Worm (Caenorhabditis elegans) whole organism, young adult: Measurements from ENCODE around the gene gldi-4.

Source experiments
- B0336.3 ChIP-seq: fragments of 200-800 bp; sonication (Bioruptor generic); IDR thresholded peaks from 2 replicates; pipeline ENCODE4 v1.3.6; 2022; ENCODE audit warnings: missing genetic modification characterization, missing compliant biosample characterization
- C06A6.2 ChIP-seq: fragments of 200-800 bp; sonication (Bioruptor generic); conservative IDR thresholded peaks from 2 replicates; pipeline ENCODE4 v1.3.6; 2022; ENCODE audit warnings: missing genetic modification characterization, missing compliant biosample characterization
- D2030.7 ChIP-seq: fragments of 200-800 bp; sonication (Bioruptor generic); IDR thresholded peaks from 2 replicates; pipeline ENCODE4 v1.3.6; 2022; ENCODE audit warnings: missing genetic modification reagents, missing genetic modification characterization, missing compliant biosample characterization
- F10E7.11 ChIP-seq: sonication (generic microtip); optimal IDR thresholded peaks from 2 replicates; lab custom pipeline; 2017; ENCODE audit warnings: mild to moderate bottlenecking, missing genetic modification characterization, moderate library complexity, missing compliant biosample characterization
- F33H1.4 ChIP-seq: fragments of 200-800 bp; sonication (Bioruptor generic); IDR thresholded peaks from 2 replicates; pipeline ENCODE4 v1.3.6; 2022; ENCODE audit warnings: missing genetic modification reagents, missing genetic modification characterization, missing compliant biosample characterization
- F52B5.7 ChIP-seq: sonication (generic microtip); optimal IDR thresholded peaks from 2 replicates; lab custom pipeline; 2016; ENCODE audit warnings: mild to moderate bottlenecking, missing genetic modification characterization, missing compliant biosample characterization
- F55B11.4 ChIP-seq: sonication (generic microtip); optimal IDR thresholded peaks from 2 replicates; lab custom pipeline; 2016; ENCODE audit warnings: missing compliant biosample characterization, missing genetic modification characterization, borderline replicate concordance; ENCODE audit not compliant: insufficient read depth
- F57C9.4 ChIP-seq: sonication (generic microtip); optimal IDR thresholded peaks from 2 replicates; lab custom pipeline; 2017; ENCODE audit warnings: mild to moderate bottlenecking, missing genetic modification characterization, missing compliant biosample characterization
- K11D2.4 ChIP-seq: fragments of 200-800 bp; sonication (Bioruptor generic); IDR thresholded peaks from 2 replicates; pipeline ENCODE4 v1.3.6; 2022; ENCODE audit warnings: missing genetic modification reagents, missing genetic modification characterization, missing compliant biosample characterization
- T26A5.8 ChIP-seq: sonication (generic microtip); optimal IDR thresholded peaks from 2 replicates; lab custom pipeline; 2016; ENCODE audit warnings: missing genetic modification characterization, missing compliant biosample characterization
- Y53F4B.3 ChIP-seq: fragments of 200-800 bp; sonication (Bioruptor generic); IDR thresholded peaks from 2 replicates; pipeline ENCODE4 v1.3.6; 2022; ENCODE audit warnings: missing genetic modification reagents, missing genetic modification characterization, missing compliant biosample characterization
- Y95B8A.8 ChIP-seq: fragments of 200-800 bp; sonication (Bioruptor generic); IDR thresholded peaks from 2 replicates; pipeline ENCODE4 v1.3.6; 2022; ENCODE audit warnings: missing genetic modification reagents, missing genetic modification characterization, missing compliant biosample characterization
- ZK185.1 ChIP-seq: sonication (generic microtip); optimal IDR thresholded peaks from 2 replicates; lab custom pipeline; 2016; ENCODE audit warnings: mild to moderate bottlenecking, missing genetic modification characterization, missing compliant biosample characterization; ENCODE audit not compliant: poor library complexity, severe bottlenecking
- ama-1 ChIP-seq, 3 experiments: fragments of 150-350 bp in 1 of 3; sonication (generic microtip) in 2 of 3; optimal IDR thresholded peaks; 2 replicates each; lab custom pipeline; 2014 to 2018; ENCODE audit warnings: missing biosample characterization in 2 of 3, missing genetic modification characterization in 2 of 3, missing genetic modification reagents in 2 of 3
- bed-1 ChIP-seq: fragments of 200-800 bp; sonication (Bioruptor generic); IDR thresholded peaks from 2 replicates; pipeline ENCODE4 v1.3.6; 2022; ENCODE audit warnings: missing genetic modification reagents, missing genetic modification characterization, missing compliant biosample characterization
- cebp-1 ChIP-seq, 2 experiments: fragments of 200-800 bp in 1 of 2; sonication (Bioruptor generic) in 1 of 2; sonication (generic microtip) in 1 of 2; IDR thresholded peaks in 1 of 2; optimal IDR thresholded peaks in 1 of 2; 2 replicates each; pipeline versions ENCODE4 v1.3.6 to Lab custom; 2017 to 2022; ENCODE audit warnings: missing compliant biosample characterization in 2 of 2, missing genetic modification characterization in 2 of 2, mild to moderate bottlenecking in 1 of 2, missing genetic modification reagents in 1 of 2, moderate library complexity in 1 of 2
- cebp-2 ChIP-seq: fragments of 200-800 bp; sonication (Bioruptor generic); IDR thresholded peaks from 2 replicates; pipeline ENCODE4 v1.3.6; 2022; ENCODE audit warnings: missing genetic modification characterization, missing compliant biosample characterization
- ceh-100 ChIP-seq: fragments of 200-800 bp; sonication (Bioruptor generic); IDR thresholded peaks from 2 replicates; pipeline ENCODE4 v1.3.6; 2022; ENCODE audit warnings: missing genetic modification reagents, missing genetic modification characterization, missing compliant biosample characterization
- ceh-58 ChIP-seq: fragments of 200-800 bp; sonication (Bioruptor generic); IDR thresholded peaks from 2 replicates; pipeline ENCODE4 v1.3.6; 2022; ENCODE audit warnings: missing genetic modification characterization, missing compliant biosample characterization
- ceh-91 ChIP-seq: fragments of 200-800 bp; sonication (Bioruptor generic); IDR thresholded peaks from 2 replicates; pipeline ENCODE4 v1.3.6; 2022; ENCODE audit warnings: missing genetic modification reagents, missing genetic modification characterization, missing compliant biosample characterization
- die-1 ChIP-seq: sonication (generic microtip); optimal IDR thresholded peaks from 2 replicates; lab custom pipeline; 2016; ENCODE audit warnings: missing genotype, mild to moderate bottlenecking, missing genetic modification characterization, missing compliant biosample characterization
- dpl-1 ChIP-seq: fragments of 150-350 bp; optimal IDR thresholded peaks from 2 replicates; lab custom pipeline; 2014; ENCODE audit warnings: missing biosample characterization, missing genetic modification reagents, missing genetic modification characterization
- egl-44 ChIP-seq: fragments of 200-800 bp; sonication (Bioruptor generic); IDR thresholded peaks from 2 replicates; pipeline ENCODE4 v1.3.6; 2022; ENCODE audit warnings: missing genetic modification reagents, missing genetic modification characterization, missing compliant biosample characterization
- ets-4 ChIP-seq: fragments of 200-800 bp; sonication (Bioruptor generic); optimal IDR thresholded peaks from 2 replicates; lab custom pipeline; 2018; ENCODE audit warnings: mild to moderate bottlenecking, missing genetic modification characterization, missing compliant biosample characterization
- fkh-3 ChIP-seq: sonication (generic microtip); optimal IDR thresholded peaks from 2 replicates; lab custom pipeline; 2016; ENCODE audit warnings: mild to moderate bottlenecking, missing genetic modification characterization, missing compliant biosample characterization
- gei-17 ChIP-seq: fragments of 200-800 bp; sonication (Bioruptor generic); optimal IDR thresholded peaks from 2 replicates; lab custom pipeline; 2018; ENCODE audit warnings: mild to moderate bottlenecking, missing genetic modification characterization, missing compliant biosample characterization
- him-1 ChIP-seq: sonication (generic microtip); optimal IDR thresholded peaks from 2 replicates; lab custom pipeline; 2016; ENCODE audit warnings: missing genotype, missing genetic modification reagents, missing genetic modification characterization, missing compliant biosample characterization
- hlh-26 ChIP-seq: fragments of 200-800 bp; sonication (Bioruptor generic); conservative IDR thresholded peaks from 2 replicates; pipeline ENCODE4 v1.3.6; 2022; ENCODE audit warnings: missing genetic modification reagents, missing genetic modification characterization, missing compliant biosample characterization
- hmg-1.2 ChIP-seq: fragments of 200-800 bp; sonication (Bioruptor generic); IDR thresholded peaks from 2 replicates; pipeline ENCODE4 v1.3.6; 2022; ENCODE audit warnings: missing genetic modification reagents, missing genetic modification characterization, missing compliant biosample characterization
- lag-1 ChIP-seq: fragments of 200-800 bp; sonication (Bioruptor generic); IDR thresholded peaks from 2 replicates; pipeline ENCODE4 v1.3.6; 2022; ENCODE audit warnings: missing genetic modification reagents, missing genetic modification characterization, missing compliant biosample characterization
- madf-3 ChIP-seq: fragments of 200-800 bp; sonication (Bioruptor generic); IDR thresholded peaks from 2 replicates; pipeline ENCODE4 v1.3.6; 2022; ENCODE audit warnings: missing genetic modification reagents, missing genetic modification characterization, missing compliant biosample characterization
- mel-28 ChIP-seq: sonication (generic microtip); optimal IDR thresholded peaks from 2 replicates; lab custom pipeline; 2016; ENCODE audit warnings: borderline replicate concordance, mild to moderate bottlenecking, missing genetic modification characterization, missing compliant biosample characterization
- nfya-2 ChIP-seq: fragments of 200-800 bp; sonication (Bioruptor generic); IDR thresholded peaks from 2 replicates; pipeline ENCODE4 v1.3.6; 2022; ENCODE audit warnings: missing genetic modification reagents, missing genetic modification characterization, missing compliant biosample characterization
- nfyb-1 ChIP-seq: fragments of 200-800 bp; sonication (Bioruptor generic); IDR thresholded peaks from 2 replicates; pipeline ENCODE4 v1.3.6; 2022; ENCODE audit warnings: missing genetic modification reagents, missing genetic modification characterization, missing compliant biosample characterization
- nhr-27 ChIP-seq: fragments of 200-800 bp; sonication (Bioruptor generic); optimal IDR thresholded peaks from 2 replicates; lab custom pipeline; 2018; ENCODE audit warnings: mild to moderate bottlenecking, missing genetic modification characterization, moderate library complexity, missing compliant biosample characterization
- nhr-90 ChIP-seq: sonication (generic microtip); optimal IDR thresholded peaks from 2 replicates; lab custom pipeline; 2016; ENCODE audit warnings: missing genotype, mild to moderate bottlenecking, missing genetic modification characterization, missing compliant biosample characterization
- rcor-1 ChIP-seq: fragments of 200-800 bp; sonication (Bioruptor generic); IDR thresholded peaks from 2 replicates; pipeline ENCODE4 v1.3.6; 2022; ENCODE audit warnings: missing genetic modification reagents, missing genetic modification characterization, missing compliant biosample characterization
- sdz-38 ChIP-seq: sonication (generic microtip); optimal IDR thresholded peaks from 2 replicates; lab custom pipeline; 2016; ENCODE audit warnings: missing genotype, missing genetic modification characterization, missing compliant biosample characterization
- sea-2 ChIP-seq: fragments of 200-800 bp; sonication (Bioruptor generic); IDR thresholded peaks from 2 replicates; pipeline ENCODE4 v1.3.6; 2022; ENCODE audit warnings: missing genetic modification characterization, missing compliant biosample characterization
- snpc-1.1 ChIP-seq: sonication (generic microtip); optimal IDR thresholded peaks from 2 replicates; lab custom pipeline; 2017; ENCODE audit warnings: missing genetic modification characterization, mild to moderate bottlenecking, missing compliant biosample characterization, antibody characterized with exemption, moderate library complexity, missing genotype, missing genetic modification reagents; ENCODE audit not compliant: insufficient read depth
- snpc-3.4 ChIP-seq: sonication (generic microtip); optimal IDR thresholded peaks from 2 replicates; lab custom pipeline; 2017; ENCODE audit warnings: missing genetic modification characterization, mild to moderate bottlenecking, missing compliant biosample characterization, antibody characterized with exemption, moderate library complexity, missing genotype, missing genetic modification reagents
- tbp1 ChIP-seq: fragments of 200-800 bp; sonication (Bioruptor generic); optimal IDR thresholded peaks from 2 replicates; lab custom pipeline; 2018; ENCODE audit warnings: mild to moderate bottlenecking, missing genetic modification characterization, missing compliant biosample characterization
- tbx-9 ChIP-seq: sonication (generic microtip); optimal IDR thresholded peaks from 2 replicates; lab custom pipeline; 2016; ENCODE audit warnings: borderline replicate concordance, missing genetic modification characterization, inconsistent platforms, missing compliant biosample characterization
- unc-130 ChIP-seq: sonication (generic microtip); optimal IDR thresholded peaks from 2 replicates; lab custom pipeline; 2016; ENCODE audit warnings: missing genetic modification reagents, missing genetic modification characterization, missing compliant biosample characterization
- ztf-22 ChIP-seq: fragments of 200-800 bp; sonication (Bioruptor generic); optimal IDR thresholded peaks from 2 replicates; lab custom pipeline; 2018; ENCODE audit warnings: mild to moderate bottlenecking, missing genetic modification characterization, moderate library complexity, missing compliant biosample characterization
- ztf-25 ChIP-seq: fragments of 200-800 bp; sonication (Bioruptor generic); IDR thresholded peaks from 2 replicates; pipeline ENCODE4 v1.3.6; 2022; ENCODE audit warnings: missing genetic modification reagents, missing genetic modification characterization, missing compliant biosample characterization
- ztf-3 ChIP-seq: fragments of 200-800 bp; sonication (Bioruptor generic); optimal IDR thresholded peaks from 2 replicates; lab custom pipeline; 2018; ENCODE audit warnings: mild to moderate bottlenecking, missing genetic modification characterization, missing compliant biosample characterization

gldi-4 gene

DNA sequence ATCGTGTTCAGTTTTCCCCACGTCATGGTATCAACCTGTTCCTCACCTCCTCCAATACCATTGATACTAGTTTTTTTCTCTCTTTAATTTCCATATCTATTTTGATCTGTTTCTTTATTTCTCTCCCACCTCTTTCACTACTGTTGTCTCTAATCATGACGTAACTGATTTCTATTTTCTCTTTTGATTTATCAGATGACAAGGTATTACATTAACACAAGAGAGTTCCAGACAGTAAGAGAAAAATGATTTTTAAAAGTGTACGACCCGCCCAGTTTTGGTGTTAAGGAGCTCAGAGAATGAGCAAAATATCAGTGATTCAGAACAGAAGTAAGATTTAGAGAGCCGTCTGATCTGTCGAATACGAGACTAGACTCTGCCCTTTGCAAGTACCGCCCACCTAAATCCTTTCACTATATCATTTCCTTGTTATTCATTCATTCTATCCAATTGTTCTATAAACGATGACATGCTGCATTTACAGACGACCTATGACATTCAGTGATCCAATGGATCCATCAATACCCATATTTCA, 32.3 kb downstream of the gldi-4 start, which contains the start of gene nhr-105 (continued):
- TF ChIP-seq ztf-3 (GFP tag; lab: Kevin White, UChicago): no peak
- TF ChIP-seq sea-2 (GFP tag; lab: Robert Waterston, UW): no peak
- TF ChIP-seq snpc-3.4 (tag; lab: Kevin White, UChicago): no peak
- TF ChIP-seq T26A5.8 (tag; lab: Kevin White, UChicago): no peak
- no peak for TF ChIP-seq F57C9.4
- TF ChIP-seq ets-4 (GFP tag; lab: Kevin White, UChicago): no peak
- TF ChIP-seq K11D2.4 (GFP tag; lab: Robert Waterston, UW): no peak
- TF ChIP-seq ztf-22 (GFP tag; lab: Kevin White, UChicago): no peak
- no peak for TF ChIP-seq bed-1 (GFP tag; lab: Robert Waterston, UW)
- TF ChIP-seq nhr-27 (tag; lab: Kevin White, UChicago): no peak
- no peak for TF ChIP-seq ceh-58 (GFP tag; lab: Robert Waterston, UW)
- TF ChIP-seq gei-17 (GFP tag; lab: Kevin White, UChicago): no peak
- no peak for TF ChIP-seq ztf-25 (GFP tag; lab: Robert Waterston, UW)
- no peak for TF ChIP-seq F33H1.4
- TF ChIP-seq cebp-2: no peak
- no peak for TF ChIP-seq D2030.7 (GFP tag; lab: Robert Waterston, UW)
- no peak for TF ChIP-seq rcor-1 (GFP tag; lab: Robert Waterston, UW)
- peak; percentile 51; the same call in 1 of the 2 replicates for TF ChIP-seq Y95B8A.8 (GFP tag; lab: Robert Waterston, UW)
- TF ChIP-seq F55B11.4 (tag; lab: Kevin White, UChicago): no peak
- TF ChIP-seq ama-1 (optimal IDR thresholded peaks at IDR 0.05; lab: Kevin White, UChicago): peak; percentile 36
- TF ChIP-seq ama-1 (GFP tag; optimal IDR thresholded peaks at IDR 0.05; lab: Kevin White, UChicago): no peak
- TF ChIP-seq ZK185.1 (tag; lab: Kevin White, UChicago): peak; percentile 10
- no peak for TF ChIP-seq nfya-2 (GFP tag; lab: Robert Waterston, UW)
- 0 out of 2 replicates have a peak, but pooled peaks have one; percentile 24 for TF ChIP-seq B0336.3 (GFP tag; lab: Robert Waterston, UW)
- no peak for TF ChIP-seq die-1
- TF ChIP-seq nhr-90 (tag; lab: Kevin White, UChicago): peak; percentile 39
- TF ChIP-seq hlh-26: no peak
- TF ChIP-seq nfyb-1 (GFP tag; lab: Robert Waterston, UW): no peak
- TF ChIP-seq snpc-1.1 (tag; lab: Kevin White, UChicago): no peak
- TF ChIP-seq egl-44 (GFP tag; lab: Robert Waterston, UW): no peak
- TF ChIP-seq tbx-9 (tag; lab: Kevin White, UChicago): no peak
- no peak for TF ChIP-seq ceh-100 (GFP tag; lab: Robert Waterston, UW)
- TF ChIP-seq fkh-3 (tag; lab: Kevin White, UChicago): no peak
- TF ChIP-seq lag-1 (GFP tag; lab: Robert Waterston, UW): no peak
- TF ChIP-seq F10E7.11: no peak
- no peak for TF ChIP-seq F52B5.7 (tag; lab: Kevin White, UChicago)
- TF ChIP-seq cebp-1 (GFP tag; IDR thresholded peaks at IDR 0.05; lab: Robert Waterston, UW): no peak
- TF ChIP-seq cebp-1 (tag; optimal IDR thresholded peaks at IDR 0.05; lab: Kevin White, UChicago): peak; percentile 63
- no peak for TF ChIP-seq him-1 (tag; lab: Kevin White, UChicago)
- TF ChIP-seq Y53F4B.3 (GFP tag; lab: Robert Waterston, UW): no peak
- no peak for TF ChIP-seq madf-3 (GFP tag; lab: Robert Waterston, UW)
- TF ChIP-seq mel-28 (tag; lab: Kevin White, UChicago): no peak
- no peak for TF ChIP-seq unc-130 (GFP tag; lab: Kevin White, UChicago)
- peak; percentile 34 for TF ChIP-seq tbp1 (GFP tag; lab: Kevin White, UChicago)
- TF ChIP-seq C06A6.2: peak; percentile 62
- no peak for TF ChIP-seq dpl-1
- TF ChIP-seq sdz-38 (tag; lab: Kevin White, UChicago): no peak
- peak; percentile 70 for TF ChIP-seq hmg-1.2 (GFP tag; lab: Robert Waterston, UW)
- no peak for TF ChIP-seq ceh-91
